Worm (Caenorhabditis elegans) whole organism, young adult: Measurements from ENCODE around the gene sulp-7.

Source experiments
- attf-5 ChIP-seq: fragments of 200-800 bp; sonication (Bioruptor generic); optimal IDR thresholded peaks from 2 replicates; lab custom pipeline; 2018; ENCODE audit warnings: mild to moderate bottlenecking, missing genetic modification characterization, missing compliant biosample characterization
- die-1 ChIP-seq: sonication (generic microtip); optimal IDR thresholded peaks from 2 replicates; lab custom pipeline; 2016; ENCODE audit warnings: missing genotype, mild to moderate bottlenecking, missing genetic modification characterization, missing compliant biosample characterization
- ets-4 ChIP-seq: fragments of 200-800 bp; sonication (Bioruptor generic); optimal IDR thresholded peaks from 2 replicates; lab custom pipeline; 2018; ENCODE audit warnings: mild to moderate bottlenecking, missing genetic modification characterization, missing compliant biosample characterization
- hlh-12 ChIP-seq: sonication (generic microtip); optimal IDR thresholded peaks from 2 replicates; lab custom pipeline; 2016; ENCODE audit warnings: missing genetic modification characterization, missing compliant biosample characterization
- lin-35 ChIP-seq, 3 experiments: fragments of 150-350 bp in 2 of 3; sonication (generic microtip) in 1 of 3; optimal IDR thresholded peaks; 2 replicates each; lab custom pipeline; 2014 to 2018; ENCODE audit warnings: missing biosample characterization in 3 of 3, missing genetic modification characterization in 3 of 3, missing genetic modification reagents in 3 of 3
- nfya-2 ChIP-seq: fragments of 200-800 bp; sonication (Bioruptor generic); IDR thresholded peaks from 2 replicates; pipeline ENCODE4 v1.3.6; 2022; ENCODE audit warnings: missing genetic modification reagents, missing genetic modification characterization, missing compliant biosample characterization
- nhr-80 ChIP-seq: sonication (generic microtip); optimal IDR thresholded peaks from 2 replicates; lab custom pipeline; 2016; ENCODE audit warnings: missing genetic modification characterization, missing compliant biosample characterization
- pha-4 ChIP-seq: fragments of 150-350 bp; sonication (generic microtip); optimal IDR thresholded peaks from 2 replicates; lab custom pipeline; 2014; ENCODE audit warnings: missing biosample characterization, missing genetic modification reagents, missing genetic modification characterization
- unc-62 ChIP-seq: fragments of 150-350 bp; optimal IDR thresholded peaks from 2 replicates; lab custom pipeline; 2014; ENCODE audit warnings: missing biosample characterization, missing genetic modification reagents, missing genetic modification characterization
- ztf-25 ChIP-seq: fragments of 200-800 bp; sonication (Bioruptor generic); IDR thresholded peaks from 2 replicates; pipeline ENCODE4 v1.3.6; 2022; ENCODE audit warnings: missing genetic modification reagents, missing genetic modification characterization, missing compliant biosample characterization

DNA sequence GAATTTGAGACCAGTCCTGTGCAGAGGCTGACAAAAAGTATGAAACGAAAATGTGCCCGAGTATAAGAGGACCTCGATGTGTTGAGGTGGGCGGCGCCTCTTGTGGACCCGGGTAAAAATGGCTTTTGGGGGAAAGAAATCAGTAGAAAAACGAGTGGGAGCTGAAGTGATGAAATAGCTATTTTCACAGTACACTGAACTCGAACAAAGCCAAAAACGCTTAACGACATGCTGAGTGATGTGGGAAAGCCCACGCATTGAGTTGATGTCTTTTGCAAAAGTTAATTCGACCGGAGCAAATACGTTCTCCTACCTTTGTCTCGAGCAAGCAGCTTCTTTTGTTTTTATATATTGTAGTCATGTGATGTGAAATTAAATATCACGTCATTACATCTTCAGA is 36.2 kb downstream of the sulp-7 start, which contains the start of gene nlp-66:
- TF ChIP-seq ets-4 (GFP tag; lab: Kevin White, UChicago) = no peak
- no peak for TF ChIP-seq ztf-25 (GFP tag; lab: Robert Waterston, UW)
- no peak for TF ChIP-seq nfya-2 (GFP tag; lab: Robert Waterston, UW)
- no peak for TF ChIP-seq pha-4
- TF ChIP-seq unc-62 (GFP tag; lab: Kevin White, UChicago) = no peak
- TF ChIP-seq lin-35 (GFP tag; optimal IDR thresholded peaks at IDR 0.05; lab: Kevin White, UChicago) = no peak
- no peak for TF ChIP-seq die-1 (tag; lab: Kevin White, UChicago)
- no peak for TF ChIP-seq hlh-12 (tag; lab: Kevin White, UChicago)
- no peak for TF ChIP-seq nhr-80 (tag; lab: Kevin White, UChicago)
- no peak for TF ChIP-seq attf-5 (GFP tag; lab: Kevin White, UChicago)
